Fruit fly (Drosophila melanogaster) whole organism, pupa: ENCODE data around the gene slam.

Experiments
- CG10348 ChIP-seq: fragments of 200-800 bp; sonication (Bioruptor generic); IDR thresholded peaks from 2 replicates; pipeline ENCODE4 v1.3.6; 2022; ENCODE audit warnings: missing biosample characterization, missing genetic modification characterization
- CG12605 ChIP-seq: fragments of 200-800 bp; sonication (Bioruptor generic); IDR thresholded peaks from 2 replicates; pipeline ENCODE4 v1.3.6; 2022; ENCODE audit warnings: missing biosample characterization, missing genetic modification characterization
- CG13204 ChIP-seq: fragments of 200-800 bp; sonication (Bioruptor generic); optimal IDR thresholded peaks from 2 replicates; lab custom pipeline; 2018; ENCODE audit warnings: missing biosample characterization, mild to moderate bottlenecking, missing genetic modification characterization, moderate library complexity
- CG14655 ChIP-seq: fragments of 200-800 bp; sonication (Bioruptor generic); optimal IDR thresholded peaks from 3 replicates; lab custom pipeline; 2017; ENCODE audit warnings: mild to moderate bottlenecking, missing biosample characterization, missing genetic modification reagents, missing genetic modification characterization
- CG15710 ChIP-seq: fragments of 200-800 bp; sonication (Bioruptor generic); optimal IDR thresholded peaks from 2 replicates; lab custom pipeline; 2018; ENCODE audit warnings: missing biosample characterization, mild to moderate bottlenecking, missing genetic modification characterization, moderate library complexity
- CG17806 ChIP-seq: fragments of 200-800 bp; sonication (Bioruptor generic); optimal IDR thresholded peaks from 2 replicates; lab custom pipeline; 2018; ENCODE audit warnings: missing biosample characterization, mild to moderate bottlenecking, missing genetic modification characterization, moderate library complexity
- CG32121 ChIP-seq: fragments of 200-800 bp; sonication (Bioruptor generic); IDR thresholded peaks from 2 replicates; pipeline ENCODE4 v1.3.6; 2022; ENCODE audit warnings: missing biosample characterization, missing genetic modification characterization
- CG34367 ChIP-seq: fragments of 200-800 bp; sonication (Bioruptor generic); optimal IDR thresholded peaks from 2 replicates; lab custom pipeline; 2018; ENCODE audit warnings: missing biosample characterization, mild to moderate bottlenecking, missing genetic modification characterization
- CG4496 ChIP-seq: fragments of 200-800 bp; sonication (Bioruptor generic); IDR thresholded peaks from 3 replicates; pipeline ENCODE4 v1.3.6; 2022; ENCODE audit warnings: missing biosample characterization, missing genetic modification characterization
- CG8159 ChIP-seq: fragments of 200-800 bp; sonication (Bioruptor generic); optimal IDR thresholded peaks from 3 replicates; lab custom pipeline; 2018; ENCODE audit warnings: missing biosample characterization, mild to moderate bottlenecking, missing genetic modification characterization, moderate library complexity
- CG8301 ChIP-seq: fragments of 200-800 bp; sonication (Bioruptor generic); optimal IDR thresholded peaks from 2 replicates; lab custom pipeline; 2018; ENCODE audit warnings: missing biosample characterization, mild to moderate bottlenecking, missing genetic modification characterization
- CG9948 ChIP-seq: fragments of 200-800 bp; sonication (Bioruptor generic); optimal IDR thresholded peaks from 2 replicates; lab custom pipeline; 2018; ENCODE audit warnings: missing biosample characterization, mild to moderate bottlenecking, missing genetic modification characterization, moderate library complexity
- D1 ChIP-seq: fragments of 200-800 bp; sonication (Bioruptor generic); optimal IDR thresholded peaks from 2 replicates; lab custom pipeline; 2018; ENCODE audit warnings: missing biosample characterization, mild to moderate bottlenecking, missing genetic modification characterization, moderate library complexity
- EcR ChIP-seq: fragments of 200-800 bp; sonication (Bioruptor generic); optimal IDR thresholded peaks from 3 replicates; lab custom pipeline; 2019; ENCODE audit warnings: missing biosample characterization, missing genetic modification characterization, mild to moderate bottlenecking, moderate library complexity, missing genetic modification reagents
- Ets98B ChIP-seq: fragments of 200-800 bp; sonication (Bioruptor generic); IDR thresholded peaks from 2 replicates; pipeline ENCODE4 v1.3.6; 2022; ENCODE audit warnings: missing biosample characterization, missing genetic modification characterization
- Pif1A ChIP-seq: fragments of 200-800 bp; sonication (Bioruptor generic); optimal IDR thresholded peaks from 3 replicates; lab custom pipeline; 2016; ENCODE audit warnings: missing biosample characterization, missing genetic modification characterization
- Pif1B ChIP-seq: fragments of 200-800 bp; sonication (Bioruptor generic); optimal IDR thresholded peaks from 3 replicates; lab custom pipeline; 2016; ENCODE audit warnings: missing biosample characterization, missing genetic modification characterization
- Snoo ChIP-seq: fragments of 200-800 bp; sonication (Bioruptor generic); optimal IDR thresholded peaks from 3 replicates; lab custom pipeline; 2017; ENCODE audit warnings: missing biosample characterization, mild to moderate bottlenecking, missing genetic modification characterization, inconsistent platforms
- fd96Ca ChIP-seq: fragments of 200-800 bp; sonication (Bioruptor generic); IDR thresholded peaks from 3 replicates; pipeline ENCODE4 v1.3.6; 2022; ENCODE audit warnings: missing biosample characterization, missing genetic modification characterization
- gl ChIP-seq: fragments of 200-800 bp; sonication (Bioruptor generic); optimal IDR thresholded peaks from 2 replicates; lab custom pipeline; 2018; ENCODE audit warnings: missing biosample characterization, mild to moderate bottlenecking, missing genetic modification characterization
- rn ChIP-seq: fragments of 200-800 bp; sonication (Bioruptor generic); IDR thresholded peaks from 2 replicates; pipeline ENCODE4 v1.3.6; 2022; ENCODE audit warnings: missing biosample characterization, missing genetic modification characterization

The slam gene

DNA sequence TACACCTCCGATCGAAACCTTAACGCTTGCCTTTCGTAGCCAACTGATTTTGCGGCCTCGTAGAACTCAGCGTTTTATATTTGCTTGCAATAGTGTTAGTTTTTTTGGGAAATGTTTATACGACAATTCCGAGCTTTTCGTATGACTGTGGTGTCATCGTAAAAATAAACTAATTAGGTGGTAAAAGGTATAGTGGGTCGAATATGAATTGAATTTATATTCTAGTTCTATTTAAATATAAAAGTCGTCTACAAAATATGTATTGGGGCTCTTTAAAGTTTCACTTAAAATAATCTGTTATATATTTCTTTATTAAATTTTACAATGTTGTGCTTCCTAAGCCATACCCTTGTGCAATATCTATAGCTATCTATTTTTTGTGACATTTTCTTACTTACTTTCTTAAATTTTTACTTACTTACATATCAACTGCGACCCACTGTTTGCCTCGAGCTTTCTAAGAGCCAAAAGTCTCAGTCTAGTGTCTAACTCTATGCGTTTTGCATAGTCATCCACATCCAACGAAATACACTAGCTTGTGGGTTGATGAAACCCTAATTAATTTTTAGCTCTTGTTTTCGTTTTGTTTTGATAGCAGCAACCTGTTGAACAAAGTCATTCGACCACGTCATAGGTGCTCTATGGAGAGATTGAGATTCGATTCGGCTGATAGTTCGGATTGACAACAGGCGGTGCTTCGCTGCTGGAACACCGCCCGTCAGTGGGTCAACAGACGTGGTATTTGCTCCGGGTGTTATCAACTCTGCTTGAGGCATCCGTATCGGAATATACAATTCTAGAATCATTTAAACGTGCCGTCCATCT lies 21.0 kb upstream of the slam start, which contains the start of gene CG9498:
TSS of gene CG9498 (minus strand) at position 51 of the 825 bp plus-strand sequence.
- no peak for TF ChIP-seq CG17806 (tag; lab: Kevin White, UChicago)
- TF ChIP-seq rn (GFP tag; lab: Robert Waterston, UW) = no peak
- TF ChIP-seq CG8159 = no peak
- no peak for TF ChIP-seq D1
- TF ChIP-seq CG9948 = no peak
- TF ChIP-seq CG15710 = no peak
- no peak for TF ChIP-seq CG8301

DNA sequence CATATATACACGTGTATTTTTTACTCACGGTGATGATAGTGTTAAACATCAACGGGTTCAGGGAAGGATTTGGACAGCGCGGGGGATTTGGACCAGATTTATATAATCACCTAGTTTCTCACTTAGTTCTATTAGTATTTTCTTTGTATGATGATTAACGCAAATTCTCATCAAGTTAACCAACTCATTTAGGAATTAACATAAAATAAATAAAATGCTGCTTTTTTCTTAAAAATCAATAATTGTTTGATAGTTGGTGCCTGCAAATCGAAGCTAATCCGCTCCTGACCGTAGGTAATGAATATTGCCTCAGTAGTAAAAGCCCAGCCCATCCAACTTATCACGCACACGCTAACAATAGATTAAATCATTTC lies 20.4 kb upstream of the slam start:
- peak; percentile 24; the same call in 1 of the 2 replicates for TF ChIP-seq Ets98B (GFP tag; lab: Robert Waterston, UW)
- TF ChIP-seq CG8159 = peak; percentile 38
- 0 out of 3 replicates have a peak, but pooled peaks have one; percentile 36 for TF ChIP-seq fd96Ca
- TF ChIP-seq gl (tag; lab: Kevin White, UChicago) = no peak
- TF ChIP-seq CG4496 = no peak; the same call in 2 of the 3 replicates
- TF ChIP-seq CG15710 = peak; percentile 14

DNA sequence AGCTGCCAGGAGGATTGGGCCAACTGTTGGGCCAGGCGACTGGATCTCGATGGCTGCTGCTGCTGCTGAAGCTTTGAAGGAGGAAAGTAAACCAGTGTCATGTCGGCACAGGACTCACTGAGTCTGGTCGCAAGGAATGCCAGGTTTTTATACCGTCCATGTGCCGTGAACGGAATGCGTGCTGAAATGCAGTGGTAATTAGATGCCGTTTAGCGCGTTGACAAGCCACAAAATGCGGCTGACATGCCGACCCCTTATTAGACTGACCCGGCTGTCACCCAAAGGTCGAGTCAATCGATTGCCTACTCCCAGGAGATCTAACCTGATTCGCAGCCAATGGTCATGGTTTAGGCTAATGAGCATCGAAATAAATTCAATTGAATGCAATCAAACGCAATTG lies 18.0 kb upstream of the slam start, which contains the start of gene ppk7:
TSS of gene ppk7 (minus strand) at position 101 of the 400 bp plus-strand sequence.
- no peak for TF ChIP-seq fd96Ca
- TF ChIP-seq CG9948 = no peak
- TF ChIP-seq CG10348 = no peak
- no peak for TF ChIP-seq gl (tag; lab: Kevin White, UChicago)
- TF ChIP-seq CG17806 (tag; lab: Kevin White, UChicago) = no peak
- TF ChIP-seq CG8159 = no peak

DNA sequence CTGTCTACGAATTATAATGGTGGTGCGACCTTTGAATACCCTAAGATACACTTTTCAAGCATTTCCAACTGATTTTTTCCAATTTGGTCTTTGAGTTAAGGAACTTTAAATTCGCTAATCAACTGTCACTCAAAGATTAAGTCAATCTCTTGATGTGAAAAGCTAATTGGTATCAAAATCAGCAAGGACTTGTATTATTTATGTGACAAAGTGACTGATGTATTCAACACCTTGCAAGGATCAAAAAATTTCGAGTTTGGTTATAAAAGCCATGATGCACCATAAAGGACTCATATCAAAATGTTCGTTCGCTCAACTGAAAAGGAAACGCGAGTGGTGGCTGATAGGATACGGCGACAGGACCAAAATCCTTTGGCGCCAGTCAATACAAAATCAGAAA lies 17.5 kb upstream of the slam start, which contains the start of gene ppk14:
TSS of gene ppk14 (plus strand) at position 301 of the 400 bp plus-strand sequence.
- TF ChIP-seq CG10348 = no peak
- TF ChIP-seq CG13204 (GFP tag; lab: Kevin White, UChicago) = no peak
- no peak for TF ChIP-seq CG15710
- TF ChIP-seq CG8159 = no peak
- no peak for TF ChIP-seq CG17806 (tag; lab: Kevin White, UChicago)
- no peak for TF ChIP-seq CG32121 (GFP tag; lab: Robert Waterston, UW)

DNA sequence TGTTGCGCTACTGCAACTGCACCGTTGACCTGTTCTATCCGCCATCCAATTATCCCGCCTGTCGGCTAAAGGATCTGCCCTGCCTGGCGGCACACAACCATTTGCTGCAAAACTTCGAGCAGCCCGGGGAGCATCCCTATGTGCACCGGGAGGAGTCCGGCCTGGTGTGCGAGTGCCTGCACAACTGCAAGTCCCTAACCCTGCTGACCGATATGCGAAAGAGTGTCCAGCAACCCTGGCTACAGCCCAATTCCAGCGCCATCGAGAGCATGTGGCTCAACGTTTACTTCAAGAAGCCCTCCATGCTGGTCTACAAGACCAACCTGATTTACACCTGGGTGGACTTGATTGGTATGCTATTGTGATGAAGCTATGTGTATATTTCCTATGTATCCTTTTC lies 16.1 kb upstream of the slam start:
- TF ChIP-seq Ets98B (GFP tag; lab: Robert Waterston, UW) (no peak), CG34367 (tag; lab: Kevin White, UChicago) (no peak), CG10348 (no peak), Pif1B (GFP tag; lab: Kevin White, UChicago) (no peak), CG17806 (tag; lab: Kevin White, UChicago) (no peak), CG12605 (no peak), CG9948 (no peak), rn (GFP tag; lab: Robert Waterston, UW) (no peak), D1 (no peak), CG8301 (no peak), CG15710 (no peak), CG32121 (GFP tag; lab: Robert Waterston, UW) (no peak), Snoo (tag; lab: Kevin White, UChicago) (no peak), CG14655 (no peak), EcR (GFP tag; lab: Kevin White, UChicago) (no peak), gl (tag; lab: Kevin White, UChicago) (no peak)
- TF ChIP-seq, all 21 proteins: peak for 0

DNA sequence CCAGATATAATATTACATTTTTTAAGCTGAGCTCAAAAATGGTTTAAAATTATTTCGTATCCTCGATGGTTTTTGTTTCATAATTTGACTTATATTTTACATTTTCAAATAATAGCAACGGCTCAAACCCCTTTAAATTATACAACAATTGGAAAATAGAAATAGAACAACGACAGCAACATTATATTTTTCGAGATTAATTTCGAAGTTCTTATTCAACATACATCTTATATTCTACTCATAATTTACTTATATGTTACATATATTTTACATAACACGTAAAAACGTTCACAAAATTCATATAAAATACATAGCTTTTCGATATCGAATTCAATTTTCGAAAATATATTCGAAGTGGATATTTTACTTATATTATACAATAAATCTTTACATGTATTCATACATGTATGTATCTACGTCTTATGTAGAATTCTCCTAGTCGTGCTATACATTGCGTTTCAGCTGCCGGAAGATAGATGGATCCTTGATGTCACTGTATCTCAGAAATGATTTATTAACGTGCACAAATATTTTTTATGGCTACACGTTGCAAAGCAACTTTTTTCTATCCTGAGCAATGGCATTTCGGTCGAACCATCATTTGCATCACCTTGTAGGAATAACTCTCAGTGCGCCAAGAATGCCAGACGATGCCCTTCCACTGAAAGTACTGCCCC lies 15.4 kb upstream of the slam start:
- TF ChIP-seq CG14655 (peak; percentile 48), CG8159 (peak; percentile 13), CG4496 (peak; percentile 56; the same call in 1 of the 3 replicates), gl (tag; lab: Kevin White, UChicago) (no peak)

DNA sequence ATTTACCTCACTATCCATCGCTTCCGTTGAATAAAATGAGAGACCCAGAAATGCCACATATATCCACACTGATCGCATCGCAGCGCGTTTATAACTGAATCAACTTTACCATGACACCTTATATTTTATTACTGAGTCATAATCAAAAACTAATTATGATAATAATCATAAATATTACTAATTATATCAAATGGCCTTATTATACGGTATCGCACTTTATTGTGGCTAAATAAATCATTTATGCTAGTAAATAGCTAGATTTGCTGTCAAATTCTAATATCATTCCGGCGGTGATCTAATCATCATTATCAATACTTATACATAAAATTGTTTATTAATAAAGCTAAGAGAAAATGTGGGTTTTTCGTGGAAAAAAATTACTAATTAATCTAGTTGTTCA lies 14.0 kb upstream of the slam start, which contains the start of gene CG9500:
TSS of gene CG9500 (minus strand) at position 101 of the 400 bp plus-strand sequence.
- TF ChIP-seq CG14655 (no peak), rn (GFP tag; lab: Robert Waterston, UW) (no peak), CG15710 (no peak)

DNA sequence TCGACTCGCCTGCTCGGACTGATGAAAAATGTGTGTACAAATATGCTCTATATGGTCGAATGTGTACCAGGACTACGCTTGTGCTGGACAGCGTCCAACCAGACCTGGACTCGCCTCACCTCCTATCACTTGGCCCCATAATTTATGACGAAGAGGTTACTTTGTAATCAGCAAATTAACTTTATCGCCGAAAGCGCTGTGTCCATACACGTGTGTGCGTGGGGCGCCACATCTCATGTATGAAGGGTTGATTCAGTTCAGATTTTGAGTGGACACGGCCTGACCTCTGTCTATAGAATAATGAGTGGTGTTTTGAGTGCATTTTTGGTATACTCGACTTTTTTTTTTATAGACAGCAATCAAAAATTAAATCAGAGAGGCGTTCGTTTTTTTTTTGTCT lies 12.1 kb upstream of the slam start:
- TF ChIP-seq Snoo (tag; lab: Kevin White, UChicago) (no peak), CG8301 (no peak), fd96Ca (no peak), CG14655 (no peak), CG9948 (no peak), Pif1A (GFP tag; lab: Kevin White, UChicago) (no peak), D1 (no peak), EcR (GFP tag; lab: Kevin White, UChicago) (no peak), CG13204 (GFP tag; lab: Kevin White, UChicago) (no peak), rn (GFP tag; lab: Robert Waterston, UW) (no peak), gl (tag; lab: Kevin White, UChicago) (no peak)
